Fruit fly (Drosophila melanogaster): ENCODE data around the gene CG42570.

- no peak for TF ChIP-seq CTCF (optimal IDR thresholded peaks at IDR 0.05)
- TF ChIP-seq CG8478 (optimal IDR thresholded peaks at IDR 0.05), result no peak
Observed at dm6 chr3L:15731832-15732506, 14.3 kb downstream of the CG42570 start.
